Worm (Caenorhabditis elegans) whole organism, L3 larva: ENCODE measurements around the gene mdt-4.

ENCODE experiments used
- R02D3.7 ChIP-seq: fragments of 150-350 bp; optimal IDR thresholded peaks from 2 replicates; lab custom pipeline; 2014; ENCODE audit warnings: missing biosample characterization, missing genetic modification characterization
- aly-2 ChIP-seq: fragments of 150-350 bp; optimal IDR thresholded peaks from 2 replicates; lab custom pipeline; 2014; ENCODE audit warnings: missing biosample characterization, missing genetic modification characterization
- ama-1 ChIP-seq: fragments of 150-350 bp; optimal IDR thresholded peaks from 2 replicates; lab custom pipeline; 2018
- ceh-16 ChIP-seq: sonication (generic microtip); optimal IDR thresholded peaks from 2 replicates; lab custom pipeline; 2017; ENCODE audit warnings: missing biosample characterization, missing genetic modification characterization
- ceh-9 ChIP-seq: sonication (generic microtip); optimal IDR thresholded peaks from 2 replicates; lab custom pipeline; 2018; ENCODE audit warnings: missing biosample characterization, missing genetic modification characterization
- egl-27 ChIP-seq: sonication (generic microtip); optimal IDR thresholded peaks from 4 replicates; lab custom pipeline; 2017; ENCODE audit warnings: missing biosample characterization, missing genetic modification reagents, missing genetic modification characterization
- elt-1 ChIP-seq: fragments of 150-350 bp; optimal IDR thresholded peaks from 2 replicates; lab custom pipeline; 2014; ENCODE audit warnings: missing biosample characterization, missing genetic modification characterization
- elt-3 ChIP-seq, 3 experiments: fragments of 150-350 bp in 1 of 3; sonication (generic microtip) in 2 of 3; optimal IDR thresholded peaks; 2 replicates in 2 of 3; 4 replicates in 1 of 3; lab custom pipeline; 2014 to 2017; ENCODE audit warnings: missing biosample characterization in 3 of 3, missing genetic modification characterization in 3 of 3
- fkh-10 ChIP-seq: sonication (generic microtip); optimal IDR thresholded peaks from 2 replicates; lab custom pipeline; 2017; ENCODE audit warnings: missing biosample characterization, missing genetic modification reagents, missing genetic modification characterization
- lin-15B ChIP-seq: fragments of 150-350 bp; optimal IDR thresholded peaks from 2 replicates; lab custom pipeline; 2014; ENCODE audit warnings: missing biosample characterization, missing genetic modification characterization
- nfya-1 ChIP-seq: sonication (generic microtip); optimal IDR thresholded peaks from 2 replicates; lab custom pipeline; 2017; ENCODE audit warnings: missing genetic modification characterization, mild to moderate bottlenecking, missing compliant biosample characterization, antibody characterized with exemption, moderate library complexity; ENCODE audit not compliant: insufficient read depth
- nhr-237 ChIP-seq: fragments of 150-350 bp; optimal IDR thresholded peaks from 2 replicates; lab custom pipeline; 2014; ENCODE audit warnings: missing biosample characterization, missing genetic modification characterization
- nhr-25 ChIP-seq: sonication (generic microtip); optimal IDR thresholded peaks from 2 replicates; lab custom pipeline; 2017; ENCODE audit warnings: missing biosample characterization, missing genetic modification characterization
- skn-1 ChIP-seq: fragments of 150-350 bp; optimal IDR thresholded peaks from 2 replicates; lab custom pipeline; 2014; ENCODE audit warnings: missing biosample characterization, missing genetic modification characterization

DNA sequence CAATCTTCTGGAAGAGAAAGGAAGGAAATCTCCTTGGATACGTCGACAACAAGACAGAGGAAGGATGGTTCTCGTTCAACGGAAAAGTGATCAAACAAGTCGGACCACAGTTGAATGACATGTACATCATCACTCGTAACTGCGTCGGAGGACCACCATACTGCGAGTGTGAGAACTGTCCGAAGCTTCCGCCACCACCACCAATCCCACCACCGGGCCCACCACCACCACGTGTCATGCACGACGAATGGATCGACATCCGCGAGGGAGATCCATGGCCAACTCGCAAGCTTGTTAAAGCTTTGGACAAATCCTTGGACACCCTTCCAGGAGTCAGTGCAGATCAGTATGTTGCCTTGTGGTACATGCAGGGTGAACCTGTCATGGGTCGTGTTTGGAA lies 12.5 kb downstream of the mdt-4 start:
- TF ChIP-seq elt-1, result no peak
- no peak for TF ChIP-seq ceh-16
- no peak for TF ChIP-seq nhr-25 (tag; lab: Kevin White, UChicago)
- TF ChIP-seq fkh-10 (GFP tag; lab: Kevin White, UChicago), result no peak
- no peak for TF ChIP-seq R02D3.7 (tag; lab: Kevin White, UChicago)
- TF ChIP-seq ama-1, result no peak
- no peak for TF ChIP-seq skn-1 (tag; lab: Kevin White, UChicago)
- no peak for TF ChIP-seq aly-2 (tag; lab: Kevin White, UChicago)
- TF ChIP-seq nhr-237 (tag; lab: Kevin White, UChicago), result no peak
- TF ChIP-seq lin-15B (tag; lab: Kevin White, UChicago), result no peak
- TF ChIP-seq ceh-9, result no peak
- TF ChIP-seq egl-27 (tag; lab: Kevin White, UChicago), result no peak
- no peak for TF ChIP-seq elt-3 (tag; optimal IDR thresholded peaks at IDR 0.05; lab: Kevin White, UChicago)
- TF ChIP-seq nfya-1 (tag; lab: Kevin White, UChicago), result no peak
